Fruit fly (Drosophila melanogaster) whole organism, adult: ENCODE measurements around the gene Wdr59.

ENCODE experiments used
- CG14711 ChIP-seq: fragments of 200-800 bp; sonication (Bioruptor generic); optimal IDR thresholded peaks from 2 replicates; lab custom pipeline; 2018; ENCODE audit warnings: missing biosample characterization, mild to moderate bottlenecking, missing genetic modification characterization, moderate library complexity
- Hr96 ChIP-seq: fragments of 200-800 bp; sonication (Bioruptor generic); optimal IDR thresholded peaks from 2 replicates; lab custom pipeline; 2016; ENCODE audit warnings: missing biosample characterization, missing genetic modification characterization
- cnc ChIP-seq, 2 experiments: fragments of >200 bp; optimal IDR thresholded peaks; 2 replicates each; lab custom pipeline; 2017
- kay ChIP-seq: fragments of 200-800 bp; sonication (Bioruptor generic); peaks from one replicate; lab custom pipeline; 2016; ENCODE audit warnings: missing biosample characterization, missing genetic modification characterization, borderline replicate concordance
- ovo ChIP-seq: fragments of 200-800 bp; sonication (Bioruptor generic); optimal IDR thresholded peaks from 2 replicates; lab custom pipeline; 2016; ENCODE audit warnings: missing biosample characterization, missing genetic modification characterization

- TF ChIP-seq ovo (GFP tag; lab: Kevin White, UChicago) (no peak), CG14711 (tag; lab: Kevin White, UChicago) (no peak), Hr96 (GFP tag; lab: Kevin White, UChicago) (no peak), kay (GFP tag; lab: Kevin White, UChicago) (peak; percentile 60), cnc (optimal IDR thresholded peaks at IDR 0.05; lab: Kevin White, UChicago) (no peak)
These were observed 38.0 kb upstream of the Wdr59 start for dm6 chr2L:11053018-11053807.
